Worm (Caenorhabditis elegans) whole organism, L4/young adult: ENCODE results near the gene rpl-37.

Experiments
- W03F9.2 ChIP-seq: fragments of 150-350 bp; optimal IDR thresholded peaks from 2 replicates; lab custom pipeline; 2014; ENCODE audit warnings: missing biosample characterization, missing genetic modification characterization
- dao-5 ChIP-seq: sonication (generic microtip); optimal IDR thresholded peaks from 2 replicates; lab custom pipeline; 2016; ENCODE audit warnings: missing genotype, missing genetic modification characterization, moderate library complexity, missing compliant biosample characterization
- him-1 ChIP-seq: sonication (generic microtip); optimal IDR thresholded peaks from 2 replicates; lab custom pipeline; 2016; ENCODE audit warnings: missing genotype, missing genetic modification reagents, missing genetic modification characterization, missing compliant biosample characterization

The rpl-37 gene

ce11 chrIII:3573281-3573680 lies 44.8 kb downstream of the rpl-37 start, which contains the start of gene nhr-6:
nhr-6 (plus strand) TSS chrIII:3573581.
- no peak for TF ChIP-seq him-1 (tag; lab: Kevin White, UChicago)
- no peak for TF ChIP-seq dao-5 (tag; lab: Kevin White, UChicago)
- no peak for TF ChIP-seq W03F9.2 (tag; lab: Kevin White, UChicago)
